Fruit fly (Drosophila melanogaster) whole organism, embryonic: ENCODE results near the gene Cpsf5.

Experiments
- Blimp-1 ChIP-seq: fragments of 200-800 bp; sonication (Bioruptor generic); optimal IDR thresholded peaks from 3 replicates; lab custom pipeline; 2018; ENCODE audit warnings: missing biosample characterization, missing genetic modification characterization, mild to moderate bottlenecking, moderate library complexity, missing genetic modification reagents
- CG10209 ChIP-seq: fragments of 200-800 bp; sonication (Bioruptor generic); optimal IDR thresholded peaks from 3 replicates; lab custom pipeline; 2017; ENCODE audit warnings: missing biosample characterization, mild to moderate bottlenecking, missing genetic modification characterization, missing genetic modification reagents
- CG10959 ChIP-seq: fragments of 200-800 bp; sonication (Bioruptor generic); IDR thresholded peaks from 2 replicates; pipeline ENCODE4 v1.3.6; 2022; ENCODE audit warnings: missing biosample characterization, missing genetic modification characterization
- CG10979 ChIP-seq: fragments of 200-800 bp; sonication (Bioruptor generic); optimal IDR thresholded peaks from 2 replicates; lab custom pipeline; 2018; ENCODE audit warnings: missing biosample characterization, mild to moderate bottlenecking, missing genetic modification characterization, moderate library complexity
- CG11085 ChIP-seq: fragments of 200-800 bp; sonication (Bioruptor generic); IDR thresholded peaks from 2 replicates; pipeline ENCODE4 v1.3.6; 2022; ENCODE audit warnings: missing biosample characterization, missing genetic modification characterization
- CG11695 ChIP-seq: fragments of 200-800 bp; sonication (Bioruptor generic); IDR thresholded peaks from 3 replicates; pipeline ENCODE4 v1.3.6; 2022; ENCODE audit warnings: missing biosample characterization, missing genetic modification characterization
- CG12155 ChIP-seq: fragments of 200-800 bp; sonication (Bioruptor generic); optimal IDR thresholded peaks from 3 replicates; lab custom pipeline; 2016; ENCODE audit warnings: missing biosample characterization, missing genetic modification characterization
- CG1233 ChIP-seq: fragments of 200-800 bp; sonication (Bioruptor generic); optimal IDR thresholded peaks from 4 replicates; lab custom pipeline; 2018; ENCODE audit warnings: missing biosample characterization, mild to moderate bottlenecking, missing genetic modification characterization
- CG13287 ChIP-seq: fragments of 200-800 bp; sonication (Bioruptor generic); IDR thresholded peaks from 2 replicates; pipeline ENCODE4 v1.3.6; 2022; ENCODE audit warnings: missing biosample characterization, missing genetic modification characterization; ENCODE audit not compliant: partially characterized antibody
- CG14667 ChIP-seq: fragments of 200-800 bp; sonication (Bioruptor generic); IDR thresholded peaks from 2 replicates; pipeline ENCODE4 v1.3.6; 2022; ENCODE audit warnings: missing biosample characterization, missing genetic modification characterization
- CG14710 ChIP-seq: fragments of 200-800 bp; sonication (Bioruptor generic); optimal IDR thresholded peaks from 3 replicates; lab custom pipeline; 2019; ENCODE audit warnings: missing biosample characterization, mild to moderate bottlenecking, missing genetic modification characterization, moderate library complexity
- CG15011 ChIP-seq: fragments of 200-800 bp; sonication (Bioruptor generic); optimal IDR thresholded peaks from 3 replicates; lab custom pipeline; 2018; ENCODE audit warnings: missing biosample characterization, mild to moderate bottlenecking, missing genetic modification characterization
- CG15479 ChIP-seq: fragments of 200-800 bp; sonication (Bioruptor generic); optimal IDR thresholded peaks from 3 replicates; lab custom pipeline; 2019; ENCODE audit warnings: missing biosample characterization, mild to moderate bottlenecking, missing genetic modification characterization, moderate library complexity
- CG15601 ChIP-seq: fragments of 200-800 bp; sonication (Bioruptor generic); optimal IDR thresholded peaks from 3 replicates; lab custom pipeline; 2019; ENCODE audit warnings: missing biosample characterization, mild to moderate bottlenecking, missing genetic modification characterization, moderate library complexity
- CG2116 ChIP-seq: fragments of 200-800 bp; sonication (Bioruptor generic); optimal IDR thresholded peaks from 3 replicates; lab custom pipeline; 2018; ENCODE audit warnings: missing biosample characterization, mild to moderate bottlenecking, missing genetic modification characterization
- CG30403 ChIP-seq: fragments of 200-800 bp; sonication (Bioruptor generic); optimal IDR thresholded peaks from 3 replicates; lab custom pipeline; 2016; ENCODE audit warnings: missing biosample characterization, missing genetic modification characterization
- CG3281 ChIP-seq: fragments of 200-800 bp; sonication (Bioruptor generic); optimal IDR thresholded peaks from 3 replicates; lab custom pipeline; 2017; ENCODE audit warnings: missing biosample characterization, mild to moderate bottlenecking, missing genetic modification characterization
- CG34422 ChIP-seq: fragments of 200-800 bp; sonication (Bioruptor generic); IDR thresholded peaks from 3 replicates; pipeline ENCODE4 v1.3.6; 2022; ENCODE audit warnings: missing biosample characterization, missing genetic modification characterization
- CG6175 ChIP-seq: fragments of 200-800 bp; sonication (Bioruptor generic); IDR thresholded peaks from 3 replicates; pipeline ENCODE4 v1.3.6; 2022; ENCODE audit warnings: missing biosample characterization, missing genetic modification characterization
- CG7556 ChIP-seq: fragments of 200-800 bp; sonication (Bioruptor generic); optimal IDR thresholded peaks from 2 replicates; lab custom pipeline; 2017; ENCODE audit warnings: missing biosample characterization, mild to moderate bottlenecking, missing genetic modification characterization
- CG9876 ChIP-seq: fragments of 200-800 bp; sonication (Bioruptor generic); optimal IDR thresholded peaks from 2 replicates; lab custom pipeline; 2016; ENCODE audit warnings: missing biosample characterization, missing genetic modification characterization
- CG9932 ChIP-seq: fragments of 200-800 bp; sonication (Bioruptor generic); IDR thresholded peaks from 2 replicates; pipeline ENCODE4 v1.3.6; 2022; ENCODE audit warnings: missing biosample characterization, missing genetic modification characterization
- E2f1 ChIP-seq: fragments of 200-800 bp; sonication (Bioruptor generic); IDR thresholded peaks from 2 replicates; pipeline ENCODE4 v1.3.6; 2022; ENCODE audit warnings: missing biosample characterization, missing genetic modification characterization
- Ets97D ChIP-seq: fragments of 200-800 bp; sonication (Bioruptor generic); optimal IDR thresholded peaks from 3 replicates; lab custom pipeline; 2016; ENCODE audit warnings: missing biosample characterization, missing genetic modification characterization
- NC2β ChIP-seq: fragments of 200-800 bp; sonication (Bioruptor generic); optimal IDR thresholded peaks from 2 replicates; lab custom pipeline; 2016; ENCODE audit warnings: missing biosample characterization, missing genetic modification characterization
- Nf-YC ChIP-seq: fragments of 200-800 bp; optimal IDR thresholded peaks from 3 replicates; lab custom pipeline; 2019; ENCODE audit warnings: missing biosample characterization, mild to moderate bottlenecking, missing genetic modification characterization, moderate library complexity
- Oaz ChIP-seq: fragments of 200-800 bp; sonication (Bioruptor generic); IDR thresholded peaks from 2 replicates; pipeline ENCODE4 v1.3.6; 2022; ENCODE audit warnings: missing biosample characterization, missing genetic modification characterization
- Scr ChIP-seq: fragments of 200-800 bp; sonication (Bioruptor generic); IDR thresholded peaks from 2 replicates; pipeline ENCODE4 v1.3.6; 2022; ENCODE audit warnings: missing biosample characterization, missing genetic modification characterization; ENCODE audit not compliant: partially characterized antibody
- Tbp ChIP-seq: fragments of >200 bp; optimal IDR thresholded peaks from 2 replicates; lab custom pipeline; 2018; ENCODE audit warnings: missing biosample characterization, missing genetic modification characterization
- Xrp1 ChIP-seq: fragments of 200-800 bp; sonication (Bioruptor generic); IDR thresholded peaks from 2 replicates; pipeline ENCODE4 v1.3.6; 2022; ENCODE audit warnings: missing biosample characterization, missing genetic modification characterization
- amos ChIP-seq: fragments of 200-800 bp; sonication (Bioruptor generic); IDR thresholded peaks from 2 replicates; pipeline ENCODE4 v1.3.6; 2022; ENCODE audit warnings: missing biosample characterization, missing genetic modification characterization; ENCODE audit not compliant: partially characterized antibody
- bcd ChIP-seq: fragments of 200-800 bp; sonication (Bioruptor generic); optimal IDR thresholded peaks from 2 replicates; lab custom pipeline; 2017; ENCODE audit warnings: missing biosample characterization, mild to moderate bottlenecking, missing genetic modification characterization
- croc ChIP-seq: fragments of 200-800 bp; sonication (Bioruptor generic); conservative IDR thresholded peaks from 3 replicates; pipeline ENCODE4 v1.3.6; 2022; ENCODE audit warnings: missing biosample characterization, missing genetic modification characterization
- dysf ChIP-seq: fragments of 200-800 bp; sonication (Bioruptor generic); IDR thresholded peaks from 3 replicates; pipeline ENCODE4 v1.3.6; 2022; ENCODE audit warnings: missing biosample characterization, missing genetic modification characterization
- eve ChIP-seq, 2 experiments: fragments of >200 bp; optimal IDR thresholded peaks; 2 replicates each; lab custom pipeline; 2017; ENCODE audit warnings: missing biosample characterization in 2 of 2, missing genetic modification characterization in 2 of 2
- grau ChIP-seq: fragments of 200-800 bp; optimal IDR thresholded peaks from 3 replicates; lab custom pipeline; 2019; ENCODE audit warnings: missing biosample characterization, mild to moderate bottlenecking, missing genetic modification characterization, moderate library complexity
- grn ChIP-seq: fragments of 200-800 bp; sonication (Bioruptor generic); optimal IDR thresholded peaks from 3 replicates; lab custom pipeline; 2017; ENCODE audit warnings: missing biosample characterization, missing genetic modification characterization
- gro ChIP-seq: fragments of 200-800 bp; sonication (Bioruptor generic); optimal IDR thresholded peaks from 2 replicates; lab custom pipeline; 2016; ENCODE audit warnings: missing biosample characterization, missing genetic modification characterization
- her ChIP-seq: fragments of 200-800 bp; sonication (Bioruptor generic); optimal IDR thresholded peaks from 2 replicates; lab custom pipeline; 2016; ENCODE audit warnings: missing biosample characterization, missing genetic modification characterization
- ken ChIP-seq: fragments of 200-800 bp; sonication (Bioruptor generic); IDR thresholded peaks from 3 replicates; pipeline ENCODE4 v1.3.6; 2022; ENCODE audit warnings: missing biosample characterization, missing genetic modification characterization
- kni ChIP-seq: fragments of 200-800 bp; sonication (Bioruptor generic); optimal IDR thresholded peaks from 3 replicates; lab custom pipeline; 2017; ENCODE audit warnings: mild to moderate bottlenecking, missing biosample characterization, missing genetic modification reagents, missing genetic modification characterization
- lab ChIP-seq: fragments of 200-800 bp; sonication (Bioruptor generic); optimal IDR thresholded peaks from 3 replicates; lab custom pipeline; 2017; ENCODE audit warnings: missing biosample characterization, missing genetic modification characterization, mild to moderate bottlenecking, moderate library complexity, missing genetic modification reagents
- lmd ChIP-seq: fragments of 200-800 bp; sonication (Bioruptor generic); IDR thresholded peaks from 2 replicates; pipeline ENCODE4 v1.3.6; 2022; ENCODE audit warnings: missing biosample characterization, missing genetic modification characterization
- luna ChIP-seq: fragments of 200-800 bp; sonication (Bioruptor generic); optimal IDR thresholded peaks from 2 replicates; lab custom pipeline; 2016; ENCODE audit warnings: missing biosample characterization, missing genetic modification characterization
- pum ChIP-seq: fragments of 200-800 bp; sonication (Bioruptor generic); optimal IDR thresholded peaks from 2 replicates; lab custom pipeline; 2016; ENCODE audit warnings: missing biosample characterization, missing genetic modification characterization
- rib ChIP-seq: fragments of 200-800 bp; sonication (Bioruptor generic); IDR thresholded peaks from 2 replicates; pipeline ENCODE4 v1.3.6; 2022; ENCODE audit warnings: missing biosample characterization, missing genetic modification characterization
- sens-2 ChIP-seq: fragments of 200-800 bp; sonication (Bioruptor generic); IDR thresholded peaks from 2 replicates; pipeline ENCODE4 v1.3.6; 2022; ENCODE audit warnings: missing biosample characterization, missing genetic modification characterization
- seq ChIP-seq: fragments of 200-800 bp; sonication (Bioruptor generic); IDR thresholded peaks from 2 replicates; pipeline ENCODE4 v1.3.6; 2022; ENCODE audit warnings: missing biosample characterization, missing genetic modification characterization
- sob ChIP-seq: fragments of 200-800 bp; sonication (Bioruptor generic); IDR thresholded peaks from 2 replicates; pipeline ENCODE4 v1.3.6; 2022; ENCODE audit warnings: missing biosample characterization, missing genetic modification characterization
- vfl ChIP-seq: fragments of 200-800 bp; sonication (Bioruptor generic); optimal IDR thresholded peaks from 2 replicates; lab custom pipeline; 2016; ENCODE audit warnings: missing biosample characterization, missing genetic modification characterization
- zfh1 ChIP-seq: fragments of 200-800 bp; sonication (Bioruptor generic); IDR thresholded peaks from 3 replicates; pipeline ENCODE4 v1.3.6; 2022; ENCODE audit warnings: missing biosample characterization, missing genetic modification characterization

Gene Cpsf5

dm6 chr3L:9461670-9462246 lies 50.9 kb downstream of the Cpsf5 start (continued):
- peak; percentile 19; the same call in 1 of the 2 replicates for TF ChIP-seq E2f1 (GFP tag; lab: Robert Waterston, UW)
- TF ChIP-seq Scr (GFP tag; lab: Robert Waterston, UW) = no peak
- TF ChIP-seq Nf-YC (tag; lab: Kevin White, UChicago) = no peak
- no peak for TF ChIP-seq lab (GFP tag; lab: Kevin White, UChicago)
- TF ChIP-seq CG1233 (GFP tag; lab: Kevin White, UChicago) = no peak
- no peak for TF ChIP-seq CG2116
- peak; percentile 59 for TF ChIP-seq sens-2 (GFP tag; lab: Robert Waterston, UW)
- TF ChIP-seq CG12155 = no peak
- TF ChIP-seq vfl = peak; percentile 29
- TF ChIP-seq grn (GFP tag; lab: Kevin White, UChicago) = peak; percentile 70
- no peak for TF ChIP-seq her (GFP tag; lab: Kevin White, UChicago)
- no peak for TF ChIP-seq CG10209
- TF ChIP-seq CG14710 = no peak
- no peak for TF ChIP-seq CG10979 (tag; lab: Kevin White, UChicago)
- TF ChIP-seq gro = no peak
- peak; percentile 54; the same call in 1 of the 3 replicates for TF ChIP-seq ken (GFP tag; lab: Robert Waterston, UW)
- TF ChIP-seq Xrp1 (GFP tag; lab: Robert Waterston, UW) = peak; percentile 57; the same call in 1 of the 2 replicates
- TF ChIP-seq Tbp (GFP tag; lab: Kevin White, UChicago) = no peak
- TF ChIP-seq lmd (GFP tag; lab: Robert Waterston, UW) = peak; percentile 61
- TF ChIP-seq amos = no peak
- no peak for TF ChIP-seq pum (GFP tag; lab: Kevin White, UChicago)
- TF ChIP-seq rib (GFP tag; lab: Robert Waterston, UW) = no peak
- TF ChIP-seq zfh1 (GFP tag; lab: Robert Waterston, UW) = 0 out of 3 replicates have a peak, but pooled peaks have one; percentile 51
- TF ChIP-seq CG11695 (GFP tag; lab: Robert Waterston, UW) = peak; percentile 47; the same call in 2 of the 3 replicates
- TF ChIP-seq Blimp-1 (GFP tag; lab: Kevin White, UChicago) = peak; percentile 3
- TF ChIP-seq kni (GFP tag; lab: Kevin White, UChicago) = peak; percentile 87
- no peak for TF ChIP-seq grau (tag; lab: Kevin White, UChicago)
- TF ChIP-seq CG11085 (GFP tag; lab: Robert Waterston, UW) = no peak
- TF ChIP-seq eve (GFP tag; optimal IDR thresholded peaks at IDR 0.05; lab: Kevin White, UChicago) = no peak
- no peak for TF ChIP-seq Ets97D (GFP tag; lab: Kevin White, UChicago)
- TF ChIP-seq CG15011 = no peak
- TF ChIP-seq CG34422 (GFP tag; lab: Robert Waterston, UW) = peak; percentile 41; the same call in 1 of the 3 replicates
- TF ChIP-seq NC2β (GFP tag; lab: Kevin White, UChicago) = peak; percentile 1
- no peak for TF ChIP-seq CG14667
- no peak for TF ChIP-seq CG30403
- 0 out of 2 replicates have a peak, but pooled peaks have one; percentile 19 for TF ChIP-seq Oaz (GFP tag; lab: Robert Waterston, UW)
- TF ChIP-seq sob (GFP tag; lab: Robert Waterston, UW) = no peak; the same call in 1 of the 2 replicates
- TF ChIP-seq bcd (GFP tag; lab: Kevin White, UChicago) = peak; percentile 38
- no peak for TF ChIP-seq luna (GFP tag; lab: Kevin White, UChicago)
- peak; percentile 53 for TF ChIP-seq CG3281 (GFP tag; lab: Kevin White, UChicago)
- 0 out of 2 replicates have a peak, but pooled peaks have one; percentile 9 for TF ChIP-seq seq (GFP tag; lab: Robert Waterston, UW)
- peak; percentile 18; the same call in 1 of the 2 replicates for TF ChIP-seq CG10959 (GFP tag; lab: Robert Waterston, UW)
- peak; percentile 44; the same call in 1 of the 3 replicates for TF ChIP-seq dysf (GFP tag; lab: Robert Waterston, UW)
- no peak for TF ChIP-seq CG13287 (GFP tag; lab: Robert Waterston, UW)
- TF ChIP-seq CG9932 (GFP tag; lab: Robert Waterston, UW) = peak; percentile 20; the same call in 1 of the 2 replicates
- no peak for TF ChIP-seq CG15601 (tag; lab: Kevin White, UChicago)
- TF ChIP-seq CG6175 (GFP tag; lab: Robert Waterston, UW) = no peak
- no peak for TF ChIP-seq CG9876 (GFP tag; lab: Kevin White, UChicago)
- TF ChIP-seq CG7556 (GFP tag; lab: Kevin White, UChicago) = no peak
- no peak for TF ChIP-seq croc
- TF ChIP-seq CG15479 (GFP tag; lab: Kevin White, UChicago) = peak; percentile 86
